Worm (Caenorhabditis elegans) whole organism, L3 larva: Measurements from ENCODE around the gene col-126.

Experiments
- R02D3.7 ChIP-seq: fragments of 150-350 bp; optimal IDR thresholded peaks from 2 replicates; lab custom pipeline; 2014; ENCODE audit warnings: missing biosample characterization, missing genetic modification characterization
- lin-15B ChIP-seq: fragments of 150-350 bp; optimal IDR thresholded peaks from 2 replicates; lab custom pipeline; 2014; ENCODE audit warnings: missing biosample characterization, missing genetic modification characterization
- mdl-1 ChIP-seq: fragments of 150-350 bp; optimal IDR thresholded peaks from 2 replicates; lab custom pipeline; 2014; ENCODE audit warnings: missing biosample characterization, missing genetic modification characterization
- snpc-4 ChIP-seq: fragments of 150-350 bp; optimal IDR thresholded peaks from 2 replicates; lab custom pipeline; 2014; ENCODE audit warnings: missing biosample characterization, missing genetic modification characterization

Gene col-126

DNA sequence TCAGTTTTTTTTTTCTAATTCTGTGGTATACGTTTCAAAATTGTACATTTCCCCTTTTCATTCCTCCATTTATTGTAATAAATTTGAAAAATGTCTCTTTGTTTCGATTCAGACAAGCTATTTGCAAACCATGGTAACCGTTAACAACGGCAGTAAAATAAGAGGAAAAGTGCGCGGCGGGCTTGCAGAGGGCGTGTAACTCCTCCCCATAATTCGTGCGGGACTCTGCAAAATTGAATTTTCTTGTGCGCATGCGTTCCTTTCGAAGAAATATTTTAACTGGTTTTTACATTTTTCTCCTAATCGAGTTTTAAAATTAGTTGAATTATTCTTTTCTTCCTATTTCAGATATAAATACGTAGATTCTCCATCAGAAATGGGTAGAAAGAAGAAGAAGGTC lies 47.4 kb downstream of the col-126 start, which contains the start of gene znf-207 (continued):
- TF ChIP-seq mdl-1 (tag; lab: Kevin White, UChicago), result no peak

DNA sequence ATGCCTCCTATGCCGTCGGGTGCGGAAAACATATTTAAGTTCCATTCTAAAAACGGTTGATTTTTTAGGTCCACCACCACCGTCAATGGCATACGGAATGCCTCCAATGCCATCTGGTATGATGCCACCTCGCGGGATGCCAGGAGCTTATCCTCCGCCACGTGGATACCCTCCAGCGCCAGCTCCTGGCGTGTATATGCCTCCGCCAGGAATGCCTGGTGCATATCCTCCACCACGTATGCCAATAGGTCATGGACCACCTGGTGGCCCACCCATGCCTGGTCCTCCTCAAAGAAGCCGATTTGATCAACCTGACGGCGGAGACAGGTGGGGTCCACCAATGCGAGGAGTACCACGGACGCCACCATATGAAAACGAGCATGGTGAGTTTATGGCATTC lies 48.3 kb downstream of the col-126 start:
- no peak for TF ChIP-seq snpc-4 (tag; lab: Kevin White, UChicago)
- TF ChIP-seq, all 47 proteins: peak for 0

DNA sequence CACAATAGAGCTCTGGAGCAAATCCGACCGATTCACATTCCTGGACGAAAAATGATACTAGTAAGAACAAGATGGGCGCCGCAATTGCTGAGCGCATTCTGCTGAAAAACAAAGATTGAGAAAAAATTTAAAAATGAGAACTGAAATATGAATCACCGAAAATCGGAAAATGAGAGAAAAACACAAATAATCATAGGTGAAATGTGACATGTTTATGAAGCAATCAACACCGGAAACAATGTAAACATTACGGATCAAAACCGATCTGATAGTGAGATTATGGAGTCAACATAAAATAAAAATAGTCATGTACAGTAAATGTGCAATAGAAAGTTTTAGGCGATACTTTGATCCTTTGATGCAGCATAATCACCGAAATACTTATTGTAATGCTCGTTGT lies 50.7 kb downstream of the col-126 start, which contains the start of gene dnj-2:
Gene dnj-2, minus strand, starts transcription at position 101 of the 400 bp plus-strand sequence.
- no peak for TF ChIP-seq lin-15B
- no peak for TF ChIP-seq R02D3.7 (tag; lab: Kevin White, UChicago)
